Worm (Caenorhabditis elegans) whole organism, L4 larva: Measurements from ENCODE around the gene jun-1.
A peak's percentile ranks its signal among the peaks of the same experiment; 100 is the strongest.

Experiments
- F44E2.7 ChIP-seq: fragments of 200-800 bp; sonication (Bioruptor generic); IDR thresholded peaks from 2 replicates; pipeline ENCODE4 v2.1.2; 2022; ENCODE audit warnings: missing genetic modification characterization, missing compliant biosample characterization
- R02D3.7 ChIP-seq: fragments of 150-350 bp; sonication (generic microtip); optimal IDR thresholded peaks from 3 replicates; lab custom pipeline; 2014; ENCODE audit warnings: missing biosample characterization, missing genetic modification characterization
- T20F7.1 ChIP-seq: fragments of 200-800 bp; sonication (Bioruptor generic); optimal IDR thresholded peaks from 2 replicates; lab custom pipeline; 2018; ENCODE audit warnings: mild to moderate bottlenecking, missing genetic modification characterization, missing compliant biosample characterization
- T26A8.4 ChIP-seq: fragments of 200-800 bp; sonication (Bioruptor generic); IDR thresholded peaks from 2 replicates; pipeline ENCODE4 v1.3.6; 2022; ENCODE audit warnings: missing genetic modification characterization, missing compliant biosample characterization
- Y48G9A.11 ChIP-seq: fragments of 200-800 bp; sonication (Bioruptor generic); IDR thresholded peaks from 2 replicates; pipeline ENCODE4 v1.3.6; 2022; ENCODE audit warnings: missing genetic modification reagents, missing genetic modification characterization, missing compliant biosample characterization
- Y5F2A.4 ChIP-seq: fragments of 200-800 bp; sonication (Bioruptor generic); optimal IDR thresholded peaks from 2 replicates; lab custom pipeline; 2018; ENCODE audit warnings: mild to moderate bottlenecking, missing genetic modification characterization, missing compliant biosample characterization
- Y75B8A.6 ChIP-seq: fragments of 200-800 bp; sonication (Bioruptor generic); IDR thresholded peaks from 2 replicates; pipeline ENCODE4 v1.3.6; 2022; ENCODE audit warnings: missing genetic modification reagents, missing genetic modification characterization, missing compliant biosample characterization
- ZK337.2 ChIP-seq: fragments of 200-800 bp; sonication (Bioruptor generic); IDR thresholded peaks from 2 replicates; pipeline ENCODE4 v1.3.6; 2022; ENCODE audit warnings: missing genetic modification reagents, missing genetic modification characterization, missing compliant biosample characterization
- ZK546.5 ChIP-seq, 2 experiments: sonication (generic microtip); optimal IDR thresholded peaks; 2 replicates each; lab custom pipeline; 2017; ENCODE audit warnings: missing biosample characterization in 2 of 2, missing genetic modification characterization in 2 of 2
- ama-1 ChIP-seq: fragments of 150-350 bp; optimal IDR thresholded peaks from 2 replicates; lab custom pipeline; 2014; ENCODE audit warnings: inconsistent platforms, mixed read lengths
- ceh-28 ChIP-seq: fragments of 150-350 bp; optimal IDR thresholded peaks from 2 replicates; lab custom pipeline; 2014; ENCODE audit warnings: missing biosample characterization, missing genetic modification reagents, missing genetic modification characterization
- ceh-62 ChIP-seq: sonication (generic microtip); optimal IDR thresholded peaks from 2 replicates; lab custom pipeline; 2017; ENCODE audit warnings: missing biosample characterization, missing genetic modification characterization
- ceh-82 ChIP-seq: sonication (generic microtip); optimal IDR thresholded peaks from 2 replicates; lab custom pipeline; 2017; ENCODE audit warnings: missing biosample characterization, missing genetic modification characterization
- ces-1 ChIP-seq: fragments of 150-350 bp; sonication (generic microtip); optimal IDR thresholded peaks from 4 replicates; lab custom pipeline; 2014; ENCODE audit warnings: missing biosample characterization, missing genetic modification reagents, missing genetic modification characterization
- dmd-6 ChIP-seq: fragments of 200-800 bp; sonication (Bioruptor generic); IDR thresholded peaks from 2 replicates; pipeline ENCODE4 v1.3.6; 2022; ENCODE audit warnings: missing genetic modification reagents, missing genetic modification characterization, missing compliant biosample characterization
- dmd-8 ChIP-seq: fragments of 200-800 bp; sonication (Bioruptor generic); IDR thresholded peaks from 2 replicates; pipeline ENCODE4 v1.3.6; 2022; ENCODE audit warnings: missing genetic modification characterization, missing compliant biosample characterization
- dmd-9 ChIP-seq: fragments of 200-800 bp; sonication (Bioruptor generic); IDR thresholded peaks from 2 replicates; pipeline ENCODE4 v1.3.6; 2022; ENCODE audit warnings: missing genetic modification reagents, missing genetic modification characterization, missing compliant biosample characterization
- dpl-1 ChIP-seq: fragments of 150-350 bp; optimal IDR thresholded peaks from 2 replicates; lab custom pipeline; 2014; ENCODE audit warnings: missing biosample characterization, missing genetic modification reagents, missing genetic modification characterization
- duxl-1 ChIP-seq: sonication (generic microtip); optimal IDR thresholded peaks from 2 replicates; lab custom pipeline; 2016; ENCODE audit warnings: mild to moderate bottlenecking, missing genetic modification characterization, moderate library complexity, missing compliant biosample characterization; ENCODE audit not compliant: poor library complexity
- egl-27 ChIP-seq: sonication (generic microtip); optimal IDR thresholded peaks from 3 replicates; lab custom pipeline; 2017; ENCODE audit warnings: missing biosample characterization, missing genetic modification reagents, missing genetic modification characterization
- egl-43 ChIP-seq: fragments of 200-800 bp; sonication (Bioruptor generic); IDR thresholded peaks from 2 replicates; pipeline ENCODE4 v1.3.6; 2022; ENCODE audit warnings: missing genetic modification reagents, missing genetic modification characterization, missing compliant biosample characterization
- hif-1 ChIP-seq, 2 experiments: sonication (generic microtip); optimal IDR thresholded peaks; 2 replicates each; lab custom pipeline; 2016 to 2017; ENCODE audit warnings: missing compliant biosample characterization in 2 of 2, missing genetic modification characterization in 2 of 2, missing genetic modification reagents in 2 of 2, missing genotype in 2 of 2, mild to moderate bottlenecking in 1 of 2
- hlh-11 ChIP-seq: fragments of 200-800 bp; sonication (Bioruptor generic); optimal IDR thresholded peaks from 2 replicates; lab custom pipeline; 2018; ENCODE audit warnings: mild to moderate bottlenecking, missing genetic modification characterization, missing compliant biosample characterization
- hlh-30 ChIP-seq: sonication (generic microtip); optimal IDR thresholded peaks from 2 replicates; lab custom pipeline; 2017; ENCODE audit warnings: antibody characterized with exemption, mild to moderate bottlenecking, missing genetic modification characterization, missing compliant biosample characterization; ENCODE audit not compliant: insufficient read depth
- jun-1 ChIP-seq: fragments of 150-350 bp; optimal IDR thresholded peaks from 2 replicates; lab custom pipeline; 2014; ENCODE audit warnings: missing biosample characterization, missing genetic modification reagents, missing genetic modification characterization
- lin-1 ChIP-seq: fragments of 200-800 bp; sonication (Bioruptor generic); IDR thresholded peaks from 2 replicates; pipeline ENCODE4 v1.3.6; 2022; ENCODE audit warnings: missing genetic modification reagents, missing genetic modification characterization, missing compliant biosample characterization
- lin-15B ChIP-seq: fragments of 150-350 bp; sonication (generic microtip); optimal IDR thresholded peaks from 3 replicates; lab custom pipeline; 2014; ENCODE audit warnings: missing biosample characterization, missing genetic modification characterization
- lin-39 ChIP-seq: fragments of 150-350 bp; optimal IDR thresholded peaks from 2 replicates; lab custom pipeline; 2014; ENCODE audit warnings: missing biosample characterization, missing genetic modification reagents, missing genetic modification characterization
- lsy-2 ChIP-seq, 2 experiments: fragments of 150-350 bp in 1 of 2; sonication (generic microtip) in 1 of 2; optimal IDR thresholded peaks; 2 replicates each; lab custom pipeline; 2014 to 2017; ENCODE audit warnings: missing biosample characterization in 2 of 2, missing genetic modification characterization in 2 of 2
- mdl-1 ChIP-seq, 2 experiments: fragments of 150-350 bp in 1 of 2; sonication (generic microtip) in 1 of 2; optimal IDR thresholded peaks; 2 replicates each; lab custom pipeline; 2014 to 2017; ENCODE audit warnings: missing biosample characterization in 2 of 2, missing genetic modification characterization in 2 of 2
- nhr-111 ChIP-seq: fragments of 200-800 bp; sonication (Bioruptor generic); optimal IDR thresholded peaks from 2 replicates; lab custom pipeline; 2018; ENCODE audit warnings: mild to moderate bottlenecking, missing genetic modification characterization, missing compliant biosample characterization
- nhr-237 ChIP-seq: sonication (generic microtip); optimal IDR thresholded peaks from 2 replicates; lab custom pipeline; 2017; ENCODE audit warnings: missing biosample characterization, missing genetic modification characterization
- nhr-41 ChIP-seq: fragments of 200-800 bp; sonication (Bioruptor generic); IDR thresholded peaks from 2 replicates; pipeline ENCODE4 v1.3.6; 2022; ENCODE audit warnings: missing genetic modification reagents, missing genetic modification characterization, missing compliant biosample characterization
- nhr-48 ChIP-seq: sonication (generic microtip); optimal IDR thresholded peaks from 2 replicates; lab custom pipeline; 2016; ENCODE audit warnings: mild to moderate bottlenecking, missing genetic modification characterization, missing compliant biosample characterization
- nhr-6 ChIP-seq: fragments of 150-350 bp; optimal IDR thresholded peaks from 2 replicates; lab custom pipeline; 2014; ENCODE audit warnings: missing biosample characterization, missing genetic modification characterization
- nhr-76 ChIP-seq: fragments of 150-350 bp; optimal IDR thresholded peaks from 2 replicates; lab custom pipeline; 2014; ENCODE audit warnings: missing biosample characterization, missing genetic modification characterization
- nhr-77 ChIP-seq: fragments of 150-350 bp; optimal IDR thresholded peaks from 2 replicates; lab custom pipeline; 2014; ENCODE audit warnings: missing biosample characterization, missing genetic modification characterization
- php-3 ChIP-seq: fragments of 200-800 bp; sonication (Bioruptor generic); IDR thresholded peaks from 2 replicates; pipeline ENCODE4 v1.3.6; 2022; ENCODE audit warnings: missing genetic modification reagents, missing genetic modification characterization, missing compliant biosample characterization
- pqm-1 ChIP-seq: sonication (generic microtip); optimal IDR thresholded peaks from 2 replicates; lab custom pipeline; 2017; ENCODE audit warnings: missing biosample characterization, missing genetic modification characterization
- rbr-2 ChIP-seq: sonication (generic microtip); optimal IDR thresholded peaks from 2 replicates; lab custom pipeline; 2016; ENCODE audit warnings: missing genotype, missing genetic modification characterization, missing compliant biosample characterization
- set-16 ChIP-seq: fragments of 200-800 bp; sonication (Bioruptor generic); IDR thresholded peaks from 2 replicates; pipeline ENCODE4 v1.3.6; 2022; ENCODE audit warnings: missing genetic modification reagents, missing genetic modification characterization, missing compliant biosample characterization
- skn-1 ChIP-seq: fragments of 150-350 bp; optimal IDR thresholded peaks from 2 replicates; lab custom pipeline; 2014; ENCODE audit warnings: missing biosample characterization, missing genetic modification characterization
- snpc-1.2 ChIP-seq: fragments of 200-800 bp; sonication (Bioruptor generic); IDR thresholded peaks from 2 replicates; pipeline ENCODE4 v1.3.6; 2022; ENCODE audit warnings: missing genetic modification reagents, missing genetic modification characterization, missing compliant biosample characterization
- snpc-4 ChIP-seq: fragments of 150-350 bp; optimal IDR thresholded peaks from 2 replicates; lab custom pipeline; 2014; ENCODE audit warnings: missing biosample characterization, missing genetic modification characterization
- spr-3 ChIP-seq: fragments of 200-800 bp; sonication (Bioruptor generic); optimal IDR thresholded peaks from 2 replicates; lab custom pipeline; 2018; ENCODE audit warnings: mild to moderate bottlenecking, missing genetic modification characterization, missing compliant biosample characterization
- tag-97 ChIP-seq: fragments of 200-800 bp; sonication (Bioruptor generic); IDR thresholded peaks from 2 replicates; pipeline ENCODE4 v1.3.6; 2022; ENCODE audit warnings: missing genetic modification characterization, missing compliant biosample characterization
- unc-130 ChIP-seq: sonication (generic microtip); optimal IDR thresholded peaks from 2 replicates; lab custom pipeline; 2016; ENCODE audit warnings: missing genetic modification reagents, missing genetic modification characterization, missing compliant biosample characterization
- unc-62 ChIP-seq, 3 experiments: fragments of 150-350 bp in 1 of 3; sonication (generic microtip); optimal IDR thresholded peaks in 2 of 3; peaks in 1 of 3; 1 replicate in 1 of 3; 2 replicates in 2 of 3; lab custom pipeline; 2014 to 2017; ENCODE audit warnings: missing biosample characterization in 3 of 3, missing genetic modification characterization in 3 of 3, missing genetic modification reagents in 3 of 3, missing genotype in 1 of 3
- zag-1 ChIP-seq: fragments of 150-350 bp; optimal IDR thresholded peaks from 2 replicates; lab custom pipeline; 2014; ENCODE audit warnings: missing biosample characterization, missing genetic modification characterization
- zfp-2 ChIP-seq: sonication (generic microtip); optimal IDR thresholded peaks from 2 replicates; lab custom pipeline; 2016; ENCODE audit warnings: mild to moderate bottlenecking, missing genetic modification characterization, missing compliant biosample characterization
- zfp-3 ChIP-seq: fragments of 200-800 bp; sonication (Bioruptor generic); conservative IDR thresholded peaks from 2 replicates; pipeline ENCODE4 v1.3.6; 2022; ENCODE audit warnings: missing genetic modification reagents, missing genetic modification characterization, missing compliant biosample characterization
- ztf-7 ChIP-seq: fragments of 150-350 bp; optimal IDR thresholded peaks from 2 replicates; lab custom pipeline; 2014; ENCODE audit warnings: missing biosample characterization, missing genetic modification characterization

jun-1 gene

ce11 chrII:9112851-9113250 lies at the start of gene jun-1 (continued):
- TF ChIP-seq jun-1 (tag; lab: Kevin White, UChicago) (no peak), unc-130 (no peak), dmd-9 (GFP tag; lab: Robert Waterston, UW) (no peak), mdl-1 (tag; optimal IDR thresholded peaks at IDR 0.05; lab: Kevin White, UChicago) (peak in 1 of 2 experiments; percentile 72), T20F7.1 (GFP tag; lab: Kevin White, UChicago) (peak; percentile 71), nhr-77 (peak; percentile 93), dmd-6 (GFP tag; lab: Robert Waterston, UW) (peak; percentile 74), ceh-62 (tag; lab: Kevin White, UChicago) (no peak), hlh-30 (tag; lab: Kevin White, UChicago) (peak; percentile 95), ceh-28 (no peak), duxl-1 (tag; lab: Kevin White, UChicago) (no peak), egl-43 (GFP tag; lab: Robert Waterston, UW) (no peak), R02D3.7 (tag; lab: Kevin White, UChicago) (no peak), lin-1 (GFP tag; lab: Robert Waterston, UW) (no peak), ztf-7 (tag; lab: Kevin White, UChicago) (no peak), F44E2.7 (GFP tag; lab: Robert Waterston, UW) (no peak), Y75B8A.6 (GFP tag; lab: Robert Waterston, UW) (no peak), ZK337.2 (GFP tag; lab: Robert Waterston, UW) (no peak), nhr-111 (no peak), php-3 (GFP tag; lab: Robert Waterston, UW) (no peak), ces-1 (GFP tag; lab: Kevin White, UChicago) (no peak), hlh-11 (tag; lab: Kevin White, UChicago) (peak; percentile 91), lsy-2 (tag; optimal IDR thresholded peaks at IDR 0.05; lab: Kevin White, UChicago) (peak; percentile 70 to 89), nhr-48 (tag; lab: Kevin White, UChicago) (peak; percentile 73), ZK546.5 (tag; optimal IDR thresholded peaks at IDR 0.05; lab: Kevin White, UChicago) (no peak), Y5F2A.4 (no peak), Y48G9A.11 (GFP tag; lab: Robert Waterston, UW) (no peak), pqm-1 (tag; lab: Kevin White, UChicago) (no peak), nhr-6 (tag; lab: Kevin White, UChicago) (peak; percentile 92), T26A8.4 (GFP tag; lab: Robert Waterston, UW) (no peak), zfp-3 (GFP tag; lab: Robert Waterston, UW) (no peak; the same call in 1 of the 2 replicates), lin-39 (tag; lab: Kevin White, UChicago) (no peak), dmd-8 (GFP tag; lab: Robert Waterston, UW) (no peak), snpc-1.2 (GFP tag; lab: Robert Waterston, UW) (no peak), ceh-82 (tag; lab: Kevin White, UChicago) (no peak), egl-27 (tag; lab: Kevin White, UChicago) (no peak), hif-1 (tag; optimal IDR thresholded peaks at IDR 0.05; lab: Kevin White, UChicago) (peak in 1 of 2 experiments; percentile 57), nhr-41 (GFP tag; lab: Robert Waterston, UW) (no peak), tag-97 (no peak), ama-1 (lab: Kevin White, UChicago) (no peak), skn-1 (tag; lab: Kevin White, UChicago) (no peak), snpc-4 (tag; lab: Kevin White, UChicago) (no peak), spr-3 (no peak), zfp-2 (tag; lab: Kevin White, UChicago) (no peak), lin-15B (tag; lab: Kevin White, UChicago) (no peak), rbr-2 (peak; percentile 83), dpl-1 (GFP tag; lab: Kevin White, UChicago) (peak; percentile 47), zag-1 (tag; lab: Kevin White, UChicago) (no peak), nhr-76 (tag; lab: Kevin White, UChicago) (no peak), unc-62 (GFP tag; optimal IDR thresholded peaks at IDR 0.05 in 1 of 2; lab: Kevin White, UChicago) (peak in 1 of 2 experiments; percentile 100), unc-62 (tag; optimal IDR thresholded peaks at IDR 0.05; lab: Kevin White, UChicago) (no peak), set-16 (GFP tag; lab: Robert Waterston, UW) (peak; percentile 41), nhr-237 (tag; lab: Kevin White, UChicago) (peak; percentile 25)
